Worm (Caenorhabditis elegans): ENCODE measurements around the gene F35H12.6.

DNA sequence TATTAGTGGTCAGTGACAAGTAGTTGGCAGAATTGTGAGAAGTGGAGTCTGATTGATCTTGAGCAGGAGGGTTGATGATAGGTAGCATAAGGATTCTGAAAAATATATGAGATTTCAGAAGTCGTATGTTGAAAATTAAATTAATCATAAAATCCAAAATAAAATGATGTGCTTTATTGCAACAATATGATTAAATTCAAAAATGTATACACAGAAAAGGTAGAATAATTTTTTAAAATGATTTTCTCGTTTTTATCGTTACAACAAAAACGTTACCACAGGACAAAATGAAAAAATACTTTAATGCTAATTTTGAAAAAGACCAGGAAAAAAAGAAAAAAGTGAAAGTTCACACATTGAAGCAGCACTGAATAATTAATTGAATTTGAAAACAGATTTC is 10.6 kb upstream of the F35H12.6 start, which contains the start of gene ZC13.10:
- no peak for TF ChIP-seq nhr-76 (tag; optimal IDR thresholded peaks at IDR 0.05)
- TF ChIP-seq pha-4 (tag; optimal IDR thresholded peaks at IDR 0.05) = no peak

All from whole organism, mixed stage, embryonic.